Worm (Caenorhabditis elegans): ENCODE results near the gene B0348.10.

The B0348.10 gene

ce11 chrV:53286-53685 is 44.7 kb upstream of the B0348.10 start (continued):
- TF ChIP-seq nhr-6 (tag; optimal IDR thresholded peaks at IDR 0.05) (peak; percentile 31), zfp-3 (GFP tag; conservative IDR thresholded peaks at IDR 0.05) (0 out of 2 replicates have a peak, but pooled peaks have one; percentile 52), mxl-2 (GFP tag; conservative IDR thresholded peaks at IDR 0.05) (peak; percentile 73), Y105C5A.15 (GFP tag; IDR thresholded peaks at IDR 0.05) (0 out of 2 replicates have a peak, but pooled peaks have one; percentile 56), daf-19 (GFP tag; conservative IDR thresholded peaks at IDR 0.05) (peak; percentile 86), pha-4 (GFP tag; IDR thresholded peaks at IDR 0.05) (peak; percentile 88; the same call in 1 of the 2 replicates), pha-4 (tag; optimal IDR thresholded peaks at IDR 0.05) (no peak), Y75B8A.6 (GFP tag; IDR thresholded peaks at IDR 0.05) (peak; percentile 86), F10B5.3 (tag; optimal IDR thresholded peaks at IDR 0.05) (peak; percentile 39), skn-1 (tag; optimal IDR thresholded peaks at IDR 0.05) (no peak), tag-97 (GFP tag; IDR thresholded peaks at IDR 0.05) (no peak), hlh-30 (tag; optimal IDR thresholded peaks at IDR 0.05; ENCODE audit: insufficient read depth) (peak; percentile 62), lsy-2 (tag; optimal IDR thresholded peaks at IDR 0.05) (no peak), madf-5 (GFP tag; IDR thresholded peaks at IDR 0.05) (peak; percentile 79 to 89; a peak in 3 of 4 replicates), D1046.2 (GFP tag; IDR thresholded peaks at IDR 0.05) (peak; percentile 87), hmg-1.1 (GFP tag; IDR thresholded peaks at IDR 0.05) (peak; percentile 87), ceh-20 (GFP tag; IDR thresholded peaks at IDR 0.05) (0 out of 2 replicates have a peak, but pooled peaks have one; percentile 24), F26F4.8 (GFP tag; conservative IDR thresholded peaks at IDR 0.05) (peak; percentile 91), ceh-32 (tag; optimal IDR thresholded peaks at IDR 0.05; ENCODE audit: poor library complexity) (peak; percentile 7), ceh-44 (GFP tag; IDR thresholded peaks at IDR 0.05) (peak; percentile 75; the same call in 1 of the 2 replicates), madf-9 (GFP tag; conservative IDR thresholded peaks at IDR 0.05) (peak; percentile 76), nhr-111 (GFP tag; optimal IDR thresholded peaks at IDR 0.05) (peak; percentile 71), cey-2 (tag; optimal IDR thresholded peaks at IDR 0.05; ENCODE audit: borderline replicate concordance, insufficient read depth) (no peak), arid-1 (GFP tag; conservative IDR thresholded peaks at IDR 0.05) (peak; percentile 76; the same call in 1 of the 2 replicates), spr-3 (GFP tag; optimal IDR thresholded peaks at IDR 0.05) (peak; percentile 17), nhr-48 (tag; optimal IDR thresholded peaks at IDR 0.05) (peak; percentile 5), Y5F2A.4 (GFP tag; optimal IDR thresholded peaks at IDR 0.05) (peak; percentile 84), nhr-77 (tag; optimal IDR thresholded peaks at IDR 0.05) (no peak), lin-1 (GFP tag; IDR thresholded peaks at IDR 0.05) (peak; percentile 77), egl-43 (GFP tag; IDR thresholded peaks at IDR 0.05) (peak; percentile 92), duxl-1 (tag; optimal IDR thresholded peaks at IDR 0.05; ENCODE audit: poor library complexity) (peak; percentile 77), daf-12 (tag; optimal IDR thresholded peaks at IDR 0.05) (no peak), rbr-2 (tag; optimal IDR thresholded peaks at IDR 0.05) (peak; percentile 51), lir-3 (tag; optimal IDR thresholded peaks at IDR 0.05) (peak; percentile 37), T20F7.1 (GFP tag; optimal IDR thresholded peaks at IDR 0.05) (peak; percentile 43), set-16 (GFP tag; IDR thresholded peaks at IDR 0.05) (no peak), aha-1 (tag) (peak; percentile 87), nhr-41 (GFP tag; IDR thresholded peaks at IDR 0.05) (0 out of 2 replicates have a peak, but pooled peaks have one; percentile 76), nhr-28 (tag; optimal IDR thresholded peaks at IDR 0.05) (peak; percentile 6), F44E2.7 (GFP tag; IDR thresholded peaks at IDR 0.05) (peak; percentile 89; the same call in 1 of the 2 replicates), nhr-25 (tag; optimal IDR thresholded peaks at IDR 0.05; ENCODE audit: borderline replicate concordance, insufficient read depth) (no peak), F37D6.2 (tag; optimal IDR thresholded peaks at IDR 0.05) (peak; percentile 48), F49E8.2 (tag; optimal IDR thresholded peaks at IDR 0.05; ENCODE audit: borderline replicate concordance) (peak; percentile 18), lin-38 (GFP tag; IDR thresholded peaks at IDR 0.05) (peak; percentile 75), mdl-1 (tag; optimal IDR thresholded peaks at IDR 0.05) (peak in 1 of 2 experiments; percentile 60)

All from whole organism, L4 larva.